In the genomic region with DNA sequence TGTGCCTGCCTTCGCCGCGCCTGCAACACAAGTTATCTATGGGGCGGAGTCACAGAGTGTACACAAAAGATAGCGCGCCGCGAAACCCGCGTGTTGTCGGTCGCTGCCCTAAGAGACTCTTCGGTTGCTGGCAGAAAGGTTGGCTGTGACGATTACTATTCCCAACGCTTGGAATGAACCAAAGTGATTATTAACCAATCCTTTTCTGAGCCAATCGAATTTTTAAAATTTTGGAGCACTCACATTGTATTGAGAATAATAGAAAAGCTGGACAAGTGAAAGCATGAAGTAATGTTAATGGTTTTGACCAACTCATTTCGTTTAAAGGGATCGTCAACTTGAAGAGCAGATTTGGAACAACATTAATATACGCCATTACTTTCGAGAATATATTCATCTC, we compare ENCODE assay signal across 5 worm cellular contexts.
TF ChIP-seq lines count a peak whose summit lies in the region.

No protein-coding gene starts in this region.

TF ChIP-seq in whole organism, L1 larva, 84 proteins besides CTCF, POLR2A, EP300 and RAD21 (continued from another document and continues in another):
- peak; percentile 91 for TF ChIP-seq elt-2 (tag; optimal IDR thresholded peaks at IDR 0.05; lab: Kevin White, UChicago)
- TF ChIP-seq sox-4 (tag; optimal IDR thresholded peaks at IDR 0.05; lab: Kevin White, UChicago) = no peak
- TF ChIP-seq sptf-1 (tag; optimal IDR thresholded peaks at IDR 0.05; lab: Kevin White, UChicago) = no peak
- TF ChIP-seq mab-9 (GFP tag; IDR thresholded peaks at IDR 0.05; lab: Robert Waterston, UW) = no peak
- no peak for TF ChIP-seq pag-3 (tag; optimal IDR thresholded peaks at IDR 0.05; lab: Kevin White, UChicago; ENCODE audit: borderline replicate concordance, insufficient read depth)
- TF ChIP-seq ceh-90 (tag; optimal IDR thresholded peaks at IDR 0.05; lab: Kevin White, UChicago) = peak; percentile 20
- TF ChIP-seq lsy-2 (tag; optimal IDR thresholded peaks at IDR 0.05; lab: Kevin White, UChicago) = peak; percentile 32 to 69
- TF ChIP-seq mep-1 (tag; optimal IDR thresholded peaks at IDR 0.05; lab: Kevin White, UChicago) = peak; percentile 14
- TF ChIP-seq hpl-2 (GFP tag; optimal IDR thresholded peaks at IDR 0.05; lab: Kevin White, UChicago) = peak; percentile 34
- no peak for TF ChIP-seq fkh-10 (GFP tag; optimal IDR thresholded peaks at IDR 0.05; lab: Kevin White, UChicago)
- peak; percentile 88 for TF ChIP-seq nhr-85 (tag; lab: Kevin White, UChicago)
- TF ChIP-seq sup-37 (GFP tag; optimal IDR thresholded peaks at IDR 0.05; lab: Kevin White, UChicago) = peak; percentile 55
- peak; percentile 31 for TF ChIP-seq lir-3 (tag; optimal IDR thresholded peaks at IDR 0.05; lab: Kevin White, UChicago; ENCODE audit: poor library complexity)
- peak; percentile 77 for TF ChIP-seq aly-2 (tag; optimal IDR thresholded peaks at IDR 0.05; lab: Kevin White, UChicago)
- TF ChIP-seq ztf-11 (tag; optimal IDR thresholded peaks at IDR 0.05; lab: Kevin White, UChicago) = peak in 1 of 2 experiments; percentile 37
- TF ChIP-seq ama-1 (optimal IDR thresholded peaks at IDR 0.05; lab: Kevin White, UChicago) = peak; percentile 91
- TF ChIP-seq lin-13 (GFP tag; optimal IDR thresholded peaks at IDR 0.05; lab: Kevin White, UChicago) = no peak
- no peak for TF ChIP-seq mef-2 (tag; optimal IDR thresholded peaks at IDR 0.05; lab: Kevin White, UChicago)
- TF ChIP-seq elt-3 (tag; optimal IDR thresholded peaks at IDR 0.05; lab: Kevin White, UChicago) = peak in 4 of 6 experiments; percentile 3 to 14 (median 8)
- peak; percentile 91 for TF ChIP-seq nhr-90 (tag; optimal IDR thresholded peaks at IDR 0.05; lab: Kevin White, UChicago; ENCODE audit: poor library complexity)
- peak; percentile 4 for TF ChIP-seq jun-1 (tag; optimal IDR thresholded peaks at IDR 0.05; lab: Kevin White, UChicago)
- no peak for TF ChIP-seq nhr-237 (tag; optimal IDR thresholded peaks at IDR 0.05; lab: Kevin White, UChicago)
- peak; percentile 56 for TF ChIP-seq lin-39 (tag; optimal IDR thresholded peaks at IDR 0.05; lab: Kevin White, UChicago)
- no peak for TF ChIP-seq nhr-76 (tag; optimal IDR thresholded peaks at IDR 0.05; lab: Kevin White, UChicago)
- peak; percentile 64 for TF ChIP-seq zip-4 (GFP tag; optimal IDR thresholded peaks at IDR 0.05; lab: Kevin White, UChicago)

TF ChIP-seq in whole organism, L2 larva, 48 proteins besides CTCF, POLR2A, EP300 and RAD21 (continued from another document and continues in another):
- TF ChIP-seq nhr-23 (tag; optimal IDR thresholded peaks at IDR 0.05; lab: Kevin White, UChicago) = no peak
- TF ChIP-seq alr-1 (tag; optimal IDR thresholded peaks at IDR 0.05; lab: Kevin White, UChicago) = no peak
- TF ChIP-seq lsy-2 (tag; optimal IDR thresholded peaks at IDR 0.05; lab: Kevin White, UChicago) = peak; percentile 16 to 68
- TF ChIP-seq ZK546.5 (tag; optimal IDR thresholded peaks at IDR 0.05; lab: Kevin White, UChicago) = no peak
- peak; percentile 30 for TF ChIP-seq nhr-77 (tag; optimal IDR thresholded peaks at IDR 0.05; lab: Kevin White, UChicago)
- no peak for TF ChIP-seq mbf-1 (tag; optimal IDR thresholded peaks at IDR 0.05; lab: Kevin White, UChicago)
- no peak for TF ChIP-seq blmp-1 (tag; optimal IDR thresholded peaks at IDR 0.05; lab: Kevin White, UChicago; ENCODE audit: insufficient read depth)
- TF ChIP-seq zag-1 (tag; optimal IDR thresholded peaks at IDR 0.05; lab: Kevin White, UChicago) = no peak
- peak; percentile 90 for TF ChIP-seq sma-9 (GFP tag; optimal IDR thresholded peaks at IDR 0.05; lab: Kevin White, UChicago)
- TF ChIP-seq sma-9 (tag; optimal IDR thresholded peaks at IDR 0.05; lab: Kevin White, UChicago) = no peak
- no peak for TF ChIP-seq C34F6.9 (tag; optimal IDR thresholded peaks at IDR 0.05; lab: Kevin White, UChicago)
- TF ChIP-seq nhr-237 (tag; optimal IDR thresholded peaks at IDR 0.05; lab: Kevin White, UChicago) = no peak
- peak; percentile 58 for TF ChIP-seq fos-1 (tag; optimal IDR thresholded peaks at IDR 0.05; lab: Kevin White, UChicago)
- TF ChIP-seq sma-3 (GFP tag; optimal IDR thresholded peaks at IDR 0.05; lab: Kevin White, UChicago) = peak; percentile 85
- TF ChIP-seq nhr-10 (tag; optimal IDR thresholded peaks at IDR 0.05; lab: Kevin White, UChicago) = no peak
- TF ChIP-seq snpc-4 (tag; optimal IDR thresholded peaks at IDR 0.05; lab: Kevin White, UChicago) = peak; percentile 98
- no peak for TF ChIP-seq dmd-4 (tag; optimal IDR thresholded peaks at IDR 0.05; lab: Kevin White, UChicago)
- TF ChIP-seq ceh-82 (tag; optimal IDR thresholded peaks at IDR 0.05; lab: Kevin White, UChicago) = no peak
- peak; percentile 27 for TF ChIP-seq Y55F3AM.14 (GFP tag; optimal IDR thresholded peaks at IDR 0.05; lab: Kevin White, UChicago)
- TF ChIP-seq elt-3 (tag; optimal IDR thresholded peaks at IDR 0.05; lab: Kevin White, UChicago) = no peak
- TF ChIP-seq peb-1 (tag; optimal IDR thresholded peaks at IDR 0.05; lab: Kevin White, UChicago) = no peak
- TF ChIP-seq ceh-16 (tag; optimal IDR thresholded peaks at IDR 0.05; lab: Kevin White, UChicago) = peak; percentile 41
- no peak for TF ChIP-seq ztf-1 (GFP tag; conservative IDR thresholded peaks at IDR 0.05; lab: Robert Waterston, UW)
- TF ChIP-seq gmeb-1 (tag; optimal IDR thresholded peaks at IDR 0.05; lab: Kevin White, UChicago) = peak; percentile 79
- TF ChIP-seq skn-1 (tag; optimal IDR thresholded peaks at IDR 0.05; lab: Kevin White, UChicago) = no peak
- peak; percentile 58 for TF ChIP-seq crh-2 (tag; optimal IDR thresholded peaks at IDR 0.05; lab: Kevin White, UChicago)
- TF ChIP-seq nhr-129 (tag; optimal IDR thresholded peaks at IDR 0.05; lab: Kevin White, UChicago) = peak; percentile 10

TF ChIP-seq in whole organism, L3 larva, 47 proteins besides CTCF, POLR2A, EP300 and RAD21 (continued from another document and continues in another):
- TF ChIP-seq ceh-28 (tag; optimal IDR thresholded peaks at IDR 0.05; lab: Kevin White, UChicago) (peak; percentile 59), elt-2 (tag; optimal IDR thresholded peaks at IDR 0.05; lab: Kevin White, UChicago) (peak; percentile 75), mml-1 (tag; optimal IDR thresholded peaks at IDR 0.05; lab: Kevin White, UChicago) (no peak), aly-2 (tag; optimal IDR thresholded peaks at IDR 0.05; lab: Kevin White, UChicago) (peak; percentile 43), fkh-10 (GFP tag; optimal IDR thresholded peaks at IDR 0.05; lab: Kevin White, UChicago) (no peak), nhr-23 (tag; optimal IDR thresholded peaks at IDR 0.05; lab: Kevin White, UChicago) (peak; percentile 80), ZK546.5 (tag; optimal IDR thresholded peaks at IDR 0.05; lab: Kevin White, UChicago) (no peak), nhr-28 (tag; optimal IDR thresholded peaks at IDR 0.05; lab: Kevin White, UChicago) (no peak), unc-39 (tag; optimal IDR thresholded peaks at IDR 0.05; lab: Kevin White, UChicago) (no peak), pqm-1 (tag; optimal IDR thresholded peaks at IDR 0.05; lab: Kevin White, UChicago) (peak; percentile 67), fkh-2 (tag; optimal IDR thresholded peaks at IDR 0.05; lab: Kevin White, UChicago) (no peak), elt-3 (tag; optimal IDR thresholded peaks at IDR 0.05; lab: Kevin White, UChicago) (no peak), eor-1 (tag; optimal IDR thresholded peaks at IDR 0.05; lab: Kevin White, UChicago) (no peak), ceh-9 (tag; optimal IDR thresholded peaks at IDR 0.05; lab: Kevin White, UChicago) (no peak), daf-12 (tag; optimal IDR thresholded peaks at IDR 0.05; lab: Kevin White, UChicago) (no peak), fos-1 (tag; optimal IDR thresholded peaks at IDR 0.05; lab: Kevin White, UChicago) (no peak), egl-27 (tag; optimal IDR thresholded peaks at IDR 0.05; lab: Kevin White, UChicago) (no peak), nhr-25 (tag; optimal IDR thresholded peaks at IDR 0.05; lab: Kevin White, UChicago) (peak; percentile 18), ceh-82 (tag; optimal IDR thresholded peaks at IDR 0.05; lab: Kevin White, UChicago) (peak; percentile 13), unc-62 (GFP tag; optimal IDR thresholded peaks at IDR 0.05; lab: Kevin White, UChicago) (no peak), snpc-4 (tag; optimal IDR thresholded peaks at IDR 0.05; lab: Kevin White, UChicago) (peak; percentile 99), lsy-12 (tag; optimal IDR thresholded peaks at IDR 0.05; lab: Kevin White, UChicago) (peak; percentile 71), pha-4 (tag; optimal IDR thresholded peaks at IDR 0.05; lab: Kevin White, UChicago) (peak; percentile 44), ztf-4 (tag; optimal IDR thresholded peaks at IDR 0.05; lab: Kevin White, UChicago) (no peak), nhr-11 (tag; optimal IDR thresholded peaks at IDR 0.05; lab: Kevin White, UChicago) (no peak), lin-39 (tag; optimal IDR thresholded peaks at IDR 0.05; lab: Kevin White, UChicago) (peak; percentile 61), ztf-11 (tag; optimal IDR thresholded peaks at IDR 0.05; lab: Kevin White, UChicago) (no peak), R02D3.7 (tag; optimal IDR thresholded peaks at IDR 0.05; lab: Kevin White, UChicago) (peak; percentile 20), nhr-67 (tag; optimal IDR thresholded peaks at IDR 0.05; lab: Kevin White, UChicago) (no peak)

TF ChIP-seq in whole organism, L4 larva, 104 proteins besides CTCF, POLR2A, EP300 and RAD21 (continued from another document and continues in another):
- TF ChIP-seq dmd-9 (GFP tag; IDR thresholded peaks at IDR 0.05; lab: Robert Waterston, UW) (no peak), pqm-1 (tag; optimal IDR thresholded peaks at IDR 0.05; lab: Kevin White, UChicago) (no peak), dmd-6 (GFP tag; IDR thresholded peaks at IDR 0.05; lab: Robert Waterston, UW) (peak; percentile 63), mxl-2 (GFP tag; conservative IDR thresholded peaks at IDR 0.05; lab: Robert Waterston, UW) (no peak), R02D3.7 (tag; optimal IDR thresholded peaks at IDR 0.05; lab: Kevin White, UChicago) (no peak), mxl-3 (GFP tag; optimal IDR thresholded peaks at IDR 0.05; lab: Kevin White, UChicago) (no peak), fkh-10 (GFP tag; optimal IDR thresholded peaks at IDR 0.05; lab: Kevin White, UChicago) (no peak), T26A8.4 (GFP tag; IDR thresholded peaks at IDR 0.05; lab: Robert Waterston, UW) (no peak; the same call in 1 of the 2 replicates), aha-1 (tag; lab: Kevin White, UChicago) (peak; percentile 60), set-16 (GFP tag; IDR thresholded peaks at IDR 0.05; lab: Robert Waterston, UW) (no peak), nhr-28 (tag; optimal IDR thresholded peaks at IDR 0.05; lab: Kevin White, UChicago) (peak; percentile 40), hif-1 (tag; optimal IDR thresholded peaks at IDR 0.05; lab: Kevin White, UChicago) (peak in 1 of 2 experiments; percentile 8), lir-3 (tag; optimal IDR thresholded peaks at IDR 0.05; lab: Kevin White, UChicago) (no peak), jun-1 (tag; optimal IDR thresholded peaks at IDR 0.05; lab: Kevin White, UChicago) (peak; percentile 7), dpl-1 (GFP tag; optimal IDR thresholded peaks at IDR 0.05; lab: Kevin White, UChicago) (peak; percentile 30), daf-16 (GFP tag; optimal IDR thresholded peaks at IDR 0.05; lab: Kevin White, UChicago) (peak in 1 of 2 experiments; percentile 63), daf-16 (tag; optimal IDR thresholded peaks at IDR 0.05; lab: Kevin White, UChicago) (peak; percentile 69), unc-130 (GFP tag; optimal IDR thresholded peaks at IDR 0.05; lab: Kevin White, UChicago) (peak; percentile 2), lin-13 (GFP tag; optimal IDR thresholded peaks at IDR 0.05; lab: Kevin White, UChicago) (peak; percentile 57), pha-4 (GFP tag; IDR thresholded peaks at IDR 0.05; lab: Robert Waterston, UW) (peak; percentile 48; the same call in 1 of the 2 replicates), pha-4 (tag; optimal IDR thresholded peaks at IDR 0.05; lab: Kevin White, UChicago) (no peak), skn-1 (tag; optimal IDR thresholded peaks at IDR 0.05; lab: Kevin White, UChicago) (no peak), zfp-3 (GFP tag; conservative IDR thresholded peaks at IDR 0.05; lab: Robert Waterston, UW) (no peak), ama-1 (optimal IDR thresholded peaks at IDR 0.05; lab: Kevin White, UChicago) (peak; percentile 94), zip-2 (tag; optimal IDR thresholded peaks at IDR 0.05; lab: Kevin White, UChicago) (no peak), F10B5.3 (tag; optimal IDR thresholded peaks at IDR 0.05; lab: Kevin White, UChicago) (peak; percentile 64), arid-1 (GFP tag; conservative IDR thresholded peaks at IDR 0.05; lab: Robert Waterston, UW) (no peak), nhr-6 (tag; optimal IDR thresholded peaks at IDR 0.05; lab: Kevin White, UChicago) (peak; percentile 65), nhr-102 (tag; optimal IDR thresholded peaks at IDR 0.05; lab: Kevin White, UChicago) (peak; percentile 73), lin-38 (GFP tag; IDR thresholded peaks at IDR 0.05; lab: Robert Waterston, UW) (peak; percentile 67)

TF ChIP-seq in whole organism, young adult, 124 proteins besides CTCF, POLR2A, EP300 and RAD21 (continued from another document and continues in another):
- TF ChIP-seq bed-1 (GFP tag; IDR thresholded peaks at IDR 0.05; lab: Robert Waterston, UW) = no peak
- TF ChIP-seq ceh-27 (GFP tag; optimal IDR thresholded peaks at IDR 0.05; lab: Kevin White, UChicago) = no peak
- no peak for TF ChIP-seq attf-3 (GFP tag; conservative IDR thresholded peaks at IDR 0.05; lab: Robert Waterston, UW)
- TF ChIP-seq efl-1 (GFP tag; optimal IDR thresholded peaks at IDR 0.05; lab: Kevin White, UChicago) = peak; percentile 9
- peak; percentile 95 for TF ChIP-seq ama-1 (optimal IDR thresholded peaks at IDR 0.05; lab: Kevin White, UChicago)
- TF ChIP-seq ama-1 (GFP tag; optimal IDR thresholded peaks at IDR 0.05; lab: Kevin White, UChicago) = no peak
- no peak for TF ChIP-seq T26A5.8 (tag; optimal IDR thresholded peaks at IDR 0.05; lab: Kevin White, UChicago)
- peak; percentile 99 for TF ChIP-seq snpc-1.1 (tag; optimal IDR thresholded peaks at IDR 0.05; lab: Kevin White, UChicago; ENCODE audit: insufficient read depth)
- no peak for TF ChIP-seq die-1 (tag; optimal IDR thresholded peaks at IDR 0.05; lab: Kevin White, UChicago)
- no peak for TF ChIP-seq B0035.1 (tag; optimal IDR thresholded peaks at IDR 0.05; lab: Kevin White, UChicago)
- no peak for TF ChIP-seq ceh-40 (GFP tag; IDR thresholded peaks at IDR 0.05; lab: Robert Waterston, UW)
- peak; percentile 78; the same call in 1 of the 2 replicates for TF ChIP-seq Y56A3A.18 (GFP tag; IDR thresholded peaks at IDR 0.05; lab: Robert Waterston, UW)
- TF ChIP-seq ceh-79 (tag; optimal IDR thresholded peaks at IDR 0.05; lab: Kevin White, UChicago) = peak; percentile 27
- peak; percentile 17 for TF ChIP-seq lsy-27 (tag; optimal IDR thresholded peaks at IDR 0.05; lab: Kevin White, UChicago; ENCODE audit: borderline replicate concordance, insufficient read depth)
- peak; percentile 87 for TF ChIP-seq D2030.7 (GFP tag; IDR thresholded peaks at IDR 0.05; lab: Robert Waterston, UW)
- no peak for TF ChIP-seq egl-44 (GFP tag; IDR thresholded peaks at IDR 0.05; lab: Robert Waterston, UW)
- no peak for TF ChIP-seq nhr-80 (tag; optimal IDR thresholded peaks at IDR 0.05; lab: Kevin White, UChicago)
- TF ChIP-seq sdz-38 (tag; optimal IDR thresholded peaks at IDR 0.05; lab: Kevin White, UChicago) = no peak
- no peak for TF ChIP-seq ets-4 (GFP tag; optimal IDR thresholded peaks at IDR 0.05; lab: Kevin White, UChicago)
- TF ChIP-seq bed-2 (GFP tag; IDR thresholded peaks at IDR 0.05; lab: Robert Waterston, UW) = no peak
- no peak for TF ChIP-seq athp-1 (tag; optimal IDR thresholded peaks at IDR 0.05; lab: Kevin White, UChicago)
- no peak for TF ChIP-seq madf-10 (tag; optimal IDR thresholded peaks at IDR 0.05; lab: Kevin White, UChicago)
- no peak for TF ChIP-seq hmg-20 (GFP tag; IDR thresholded peaks at IDR 0.05; lab: Robert Waterston, UW)
- no peak for TF ChIP-seq chd-7 (tag; optimal IDR thresholded peaks at IDR 0.05; lab: Kevin White, UChicago)
- TF ChIP-seq C17E4.6 (GFP tag; IDR thresholded peaks at IDR 0.05; lab: Robert Waterston, UW) = peak; percentile 55; the same call in 1 of the 2 replicates
- peak; percentile 77 for TF ChIP-seq lsl-1 (GFP tag; optimal IDR thresholded peaks at IDR 0.05; lab: Kevin White, UChicago)
- no peak for TF ChIP-seq ztf-6 (GFP tag; IDR thresholded peaks at IDR 0.05; lab: Robert Waterston, UW)
- TF ChIP-seq F33H1.4 (GFP tag; IDR thresholded peaks at IDR 0.05; lab: Robert Waterston, UW) = peak; percentile 64
- no peak for TF ChIP-seq mes-4 (tag; optimal IDR thresholded peaks at IDR 0.05; lab: Kevin White, UChicago)
- TF ChIP-seq him-1 (tag; optimal IDR thresholded peaks at IDR 0.05; lab: Kevin White, UChicago) = peak; percentile 97
- peak; percentile 62; the same call in 1 of the 2 replicates for TF ChIP-seq Y95B8A.8 (GFP tag; IDR thresholded peaks at IDR 0.05; lab: Robert Waterston, UW)
- TF ChIP-seq hmg-1.2 (GFP tag; IDR thresholded peaks at IDR 0.05; lab: Robert Waterston, UW) = peak; percentile 98
- TF ChIP-seq sea-2 (GFP tag; IDR thresholded peaks at IDR 0.05; lab: Robert Waterston, UW) = no peak
